Worm (Caenorhabditis elegans): ENCODE measurements around the gene Y25C1A.7.

ce11 chrII:3060782-3061181, 10.1 kb downstream of the Y25C1A.7 start, which contains the start of gene Y25C1A.6:
- TF ChIP-seq ceh-45 (GFP tag; IDR thresholded peaks at IDR 0.05) (no peak), nfya-1 (tag; optimal IDR thresholded peaks at IDR 0.05) (no peak)
